Fruit fly (Drosophila melanogaster) whole organism: ENCODE measurements around the gene ast.

Experiments
- Dll ChIP-seq: fragments of >200 bp; optimal IDR thresholded peaks from 2 replicates; lab custom pipeline; 2017
- EcR ChIP-seq, 2 experiments: fragments of >200 bp; optimal IDR thresholded peaks; 2 replicates each; lab custom pipeline; 2017; ENCODE audit warnings: missing biosample characterization in 2 of 2, missing genetic modification characterization in 2 of 2, missing genetic modification reagents in 2 of 2
- pan ChIP-seq: fragments of >200 bp; optimal IDR thresholded peaks from 2 replicates; lab custom pipeline; 2017
- psq ChIP-seq: fragments of >200 bp; optimal IDR thresholded peaks from 2 replicates; lab custom pipeline; 2017
- usp ChIP-seq: fragments of >200 bp; optimal IDR thresholded peaks from 2 replicates; lab custom pipeline; 2017; ENCODE audit warnings: missing biosample characterization, missing genetic modification characterization, mixed read lengths

DNA sequence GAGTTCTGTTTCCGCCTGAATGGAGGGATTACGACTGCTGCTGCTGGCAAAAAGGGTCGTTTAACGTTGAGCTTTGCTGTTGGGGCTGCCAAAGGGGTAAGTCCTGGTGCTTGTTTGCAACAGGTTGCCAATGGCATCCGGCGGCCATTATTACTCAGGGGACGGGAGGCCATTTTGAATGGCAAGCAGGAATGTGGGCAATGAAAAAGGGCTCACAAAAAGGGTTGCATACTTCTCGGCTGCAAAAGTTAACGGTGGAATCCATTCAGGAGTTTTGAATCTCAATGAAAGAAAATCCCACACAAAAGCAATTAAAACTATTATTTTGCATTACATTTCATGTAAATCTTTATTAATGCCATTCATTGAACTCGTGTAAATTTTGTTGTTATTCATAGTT is 28.4 kb upstream of the ast start:
- TF ChIP-seq pan (lab: Kevin White, UChicago) (no peak), usp (GFP tag; lab: Kevin White, UChicago) (no peak), Dll (lab: Kevin White, UChicago) (no peak), psq (lab: Kevin White, UChicago) (no peak), EcR (GFP tag; optimal IDR thresholded peaks at IDR 0.05; lab: Kevin White, UChicago) (no peak)
